Worm (Caenorhabditis elegans) whole organism, mixed stage, embryonic: Measurements from ENCODE around the gene C35A5.4.

Experiments
- M03D4.4 ChIP-seq: sonication (generic microtip); optimal IDR thresholded peaks from 2 replicates; lab custom pipeline; 2017; ENCODE audit warnings: mild to moderate bottlenecking, missing genetic modification characterization, missing compliant biosample characterization
- blmp-1 ChIP-seq: fragments of 150-350 bp; optimal IDR thresholded peaks from 2 replicates; lab custom pipeline; 2014; ENCODE audit warnings: missing biosample characterization, missing genetic modification characterization
- ceh-39 ChIP-seq: fragments of 150-350 bp; optimal IDR thresholded peaks from 2 replicates; lab custom pipeline; 2014; ENCODE audit warnings: missing biosample characterization, missing genetic modification characterization
- ces-1 ChIP-seq: fragments of 150-350 bp; optimal IDR thresholded peaks from 2 replicates; lab custom pipeline; 2014; ENCODE audit warnings: missing biosample characterization, missing genetic modification reagents, missing genetic modification characterization
- cnd-1 ChIP-seq: fragments of 200-800 bp; sonication (Bioruptor generic); optimal IDR thresholded peaks from 2 replicates; lab custom pipeline; 2018; ENCODE audit warnings: mild to moderate bottlenecking, missing genetic modification characterization, missing compliant biosample characterization
- drap-1 ChIP-seq: fragments of 200-800 bp; sonication (Bioruptor generic); optimal IDR thresholded peaks from 3 replicates; lab custom pipeline; 2018; ENCODE audit warnings: mild to moderate bottlenecking, missing genetic modification characterization, missing compliant biosample characterization
- elt-1 ChIP-seq: sonication (generic microtip); optimal IDR thresholded peaks from 2 replicates; lab custom pipeline; 2017; ENCODE audit warnings: missing genetic modification characterization, mild to moderate bottlenecking, missing compliant biosample characterization, antibody characterized with exemption, moderate library complexity, borderline replicate concordance; ENCODE audit not compliant: insufficient read depth
- elt-3 ChIP-seq: fragments of 150-350 bp; optimal IDR thresholded peaks from 2 replicates; lab custom pipeline; 2014; ENCODE audit warnings: missing biosample characterization, missing genetic modification characterization
- flh-1 ChIP-seq: fragments of 200-800 bp; sonication (Bioruptor generic); optimal IDR thresholded peaks from 2 replicates; lab custom pipeline; 2018; ENCODE audit warnings: mild to moderate bottlenecking, missing genetic modification characterization, moderate library complexity, missing compliant biosample characterization
- ham-2 ChIP-seq: fragments of 200-800 bp; sonication (Bioruptor generic); optimal IDR thresholded peaks from 2 replicates; lab custom pipeline; 2018; ENCODE audit warnings: mild to moderate bottlenecking, missing genetic modification characterization, missing compliant biosample characterization
- hlh-1 ChIP-seq: fragments of 150-350 bp; optimal IDR thresholded peaks from 2 replicates; lab custom pipeline; 2014; ENCODE audit warnings: missing biosample characterization, missing genetic modification reagents, missing genetic modification characterization
- lin-13 ChIP-seq: fragments of 150-350 bp; optimal IDR thresholded peaks from 2 replicates; lab custom pipeline; 2014; ENCODE audit warnings: missing biosample characterization, missing genetic modification characterization
- lin-32 ChIP-seq: fragments of 200-800 bp; sonication (Bioruptor generic); optimal IDR thresholded peaks from 2 replicates; lab custom pipeline; 2018; ENCODE audit warnings: mild to moderate bottlenecking, missing genetic modification characterization, missing compliant biosample characterization
- lsy-2 ChIP-seq: fragments of 150-350 bp; optimal IDR thresholded peaks from 2 replicates; lab custom pipeline; 2014; ENCODE audit warnings: missing biosample characterization, missing genetic modification characterization
- mab-5 ChIP-seq: fragments of 150-350 bp; optimal IDR thresholded peaks from 2 replicates; lab custom pipeline; 2014; ENCODE audit warnings: missing biosample characterization, missing genetic modification characterization
- mep-1 ChIP-seq: fragments of 150-350 bp; optimal IDR thresholded peaks from 2 replicates; lab custom pipeline; 2017; ENCODE audit warnings: missing biosample characterization, missing genetic modification reagents, missing genetic modification characterization, inconsistent platforms
- mls-2 ChIP-seq: sonication (generic microtip); optimal IDR thresholded peaks from 2 replicates; lab custom pipeline; 2016; ENCODE audit warnings: mild to moderate bottlenecking, missing genetic modification characterization, moderate library complexity, missing compliant biosample characterization
- nhr-12 ChIP-seq: fragments of 150-350 bp; optimal IDR thresholded peaks from 2 replicates; lab custom pipeline; 2014; ENCODE audit warnings: missing biosample characterization, missing genetic modification characterization
- nhr-2 ChIP-seq: fragments of 150-350 bp; optimal IDR thresholded peaks from 2 replicates; lab custom pipeline; 2014; ENCODE audit warnings: missing biosample characterization, missing genetic modification characterization
- nhr-237 ChIP-seq: fragments of 150-350 bp; optimal IDR thresholded peaks from 2 replicates; lab custom pipeline; 2014; ENCODE audit warnings: missing biosample characterization, missing genetic modification characterization
- nhr-76 ChIP-seq: sonication (generic microtip); optimal IDR thresholded peaks from 2 replicates; lab custom pipeline; 2017; ENCODE audit warnings: missing biosample characterization, missing genetic modification characterization
- pha-4 ChIP-seq: fragments of 150-350 bp; optimal IDR thresholded peaks from 2 replicates; lab custom pipeline; 2018; ENCODE audit warnings: missing biosample characterization, missing genetic modification reagents, missing genetic modification characterization
- sem-2 ChIP-seq: fragments of 200-800 bp; sonication (Bioruptor generic); optimal IDR thresholded peaks from 2 replicates; lab custom pipeline; 2018; ENCODE audit warnings: mild to moderate bottlenecking, missing genetic modification characterization, missing compliant biosample characterization
- snpc-4 ChIP-seq: fragments of 150-350 bp; optimal IDR thresholded peaks from 2 replicates; lab custom pipeline; 2014; ENCODE audit warnings: missing biosample characterization, missing genetic modification characterization
- sptf-1 ChIP-seq: sonication (generic microtip); optimal IDR thresholded peaks from 2 replicates; lab custom pipeline; 2017; ENCODE audit warnings: mild to moderate bottlenecking, missing genetic modification characterization, moderate library complexity, missing compliant biosample characterization
- tbx-8 ChIP-seq: fragments of 200-800 bp; sonication (Bioruptor generic); optimal IDR thresholded peaks from 2 replicates; lab custom pipeline; 2018; ENCODE audit warnings: mild to moderate bottlenecking, missing genetic modification characterization, moderate library complexity, missing compliant biosample characterization
- unc-120 ChIP-seq: sonication (generic microtip); optimal IDR thresholded peaks from 2 replicates; lab custom pipeline; 2017; ENCODE audit warnings: missing genetic modification characterization, missing compliant biosample characterization; ENCODE audit not compliant: poor library complexity, severe bottlenecking
- unc-62 ChIP-seq: fragments of 150-350 bp; optimal IDR thresholded peaks from 2 replicates; lab custom pipeline; 2014; ENCODE audit warnings: missing biosample characterization, missing genetic modification reagents, missing genetic modification characterization
- zip-8 ChIP-seq: fragments of 150-350 bp; optimal IDR thresholded peaks from 2 replicates; lab custom pipeline; 2014; ENCODE audit warnings: missing biosample characterization, missing genetic modification characterization
- ztf-11 ChIP-seq: fragments of 150-350 bp; optimal IDR thresholded peaks from 2 replicates; lab custom pipeline; 2014; ENCODE audit warnings: missing biosample characterization, missing genetic modification characterization

C35A5.4 gene

ce11 chrV:10496733-10497132 is at the start of gene C35A5.4:
TSS of gene C35A5.4 (plus strand) at chrV:10497033.
- TF ChIP-seq ces-1: no peak
- TF ChIP-seq zip-8 (tag; lab: Kevin White, UChicago): no peak

ce11 chrV:10453466-10453865 is 43.4 kb upstream of the C35A5.4 start, which contains the start of gene Y32F6A.5:
TSS of gene Y32F6A.5 (minus strand) at chrV:10453605.
- no peak for TF ChIP-seq ztf-11 (tag; lab: Kevin White, UChicago)
- TF ChIP-seq nhr-2 (tag; lab: Kevin White, UChicago): no peak
- no peak for TF ChIP-seq snpc-4 (tag; lab: Kevin White, UChicago)
- no peak for TF ChIP-seq nhr-237 (tag; lab: Kevin White, UChicago)
- no peak for TF ChIP-seq mab-5
- no peak for TF ChIP-seq ceh-39 (tag; lab: Kevin White, UChicago)
- TF ChIP-seq nhr-76: no peak
- TF ChIP-seq flh-1: no peak

- TF ChIP-seq nhr-237 (tag; lab: Kevin White, UChicago) (no peak), ham-2 (no peak), hlh-1 (no peak), drap-1 (GFP tag; lab: Kevin White, UChicago) (no peak)
- TF ChIP-seq, all 35 proteins: peak for 0
These were observed 39.6 kb upstream of the C35A5.4 start, which contains the start of gene F22E12.1 for ce11 chrV:10457247-10457646. TSS of gene F22E12.1 (minus strand) at chrV:10457347.

ce11 chrV:10460685-10461084 is 36.1 kb upstream of the C35A5.4 start:
- TF ChIP-seq mls-2 (no peak), lsy-2 (tag; lab: Kevin White, UChicago) (no peak), ham-2 (no peak), tbx-8 (GFP tag; lab: Kevin White, UChicago) (no peak), M03D4.4 (no peak), unc-120 (tag; lab: Kevin White, UChicago) (no peak), drap-1 (GFP tag; lab: Kevin White, UChicago) (no peak), sem-2 (GFP tag; lab: Kevin White, UChicago) (no peak), pha-4 (tag; lab: Kevin White, UChicago) (no peak), lin-32 (GFP tag; lab: Kevin White, UChicago) (no peak), mep-1 (tag; lab: Kevin White, UChicago) (no peak)

ce11 chrV:10462066-10462465 is 34.8 kb upstream of the C35A5.4 start, which contains the start of gene chw-1:
TSS of gene chw-1 (plus strand) at chrV:10462282.
- TF ChIP-seq mls-2 (no peak), M03D4.4 (no peak), cnd-1 (no peak), lsy-2 (tag; lab: Kevin White, UChicago) (no peak), blmp-1 (tag; lab: Kevin White, UChicago) (no peak), ham-2 (no peak), elt-1 (tag; lab: Kevin White, UChicago) (no peak), drap-1 (GFP tag; lab: Kevin White, UChicago) (no peak), ces-1 (no peak), nhr-76 (no peak), mep-1 (tag; lab: Kevin White, UChicago) (no peak), unc-62 (GFP tag; lab: Kevin White, UChicago) (no peak), elt-3 (tag; lab: Kevin White, UChicago) (no peak), mab-5 (no peak), nhr-12 (no peak)
- TF ChIP-seq, all 35 proteins: peak for 0

- no peak for TF ChIP-seq nhr-76
- no peak for TF ChIP-seq M03D4.4
- TF ChIP-seq lin-13: no peak
- no peak for TF ChIP-seq snpc-4 (tag; lab: Kevin White, UChicago)
- TF ChIP-seq sptf-1 (tag; lab: Kevin White, UChicago): no peak
- TF ChIP-seq, all 35 proteins: peak for 0
These were observed 33.6 kb upstream of the C35A5.4 start, which contains the start of gene F22E12.3 for ce11 chrV:10463276-10463675. TSS of gene F22E12.3 (minus strand) at chrV:10463376.
